Worm (Caenorhabditis elegans) whole organism, early embryonic: Measurements from ENCODE around the gene marc-1.

Source experiments
- B0310.2 ChIP-seq: sonication (generic microtip); optimal IDR thresholded peaks from 2 replicates; lab custom pipeline; 2016; ENCODE audit warnings: mild to moderate bottlenecking, missing genetic modification characterization, missing compliant biosample characterization
- F13C5.2 ChIP-seq: sonication (generic microtip); optimal IDR thresholded peaks from 2 replicates; lab custom pipeline; 2017; ENCODE audit warnings: mild to moderate bottlenecking, missing genetic modification characterization, inconsistent platforms, missing compliant biosample characterization
- aly-1 ChIP-seq: sonication (generic microtip); optimal IDR thresholded peaks from 2 replicates; lab custom pipeline; 2016; ENCODE audit warnings: missing genetic modification characterization, missing compliant biosample characterization
- ama-1 ChIP-seq: fragments of 150-350 bp; optimal IDR thresholded peaks from 2 replicates; lab custom pipeline; 2014
- ceh-13 ChIP-seq: fragments of 200-800 bp; sonication (Bioruptor generic); optimal IDR thresholded peaks from 2 replicates; lab custom pipeline; 2018; ENCODE audit warnings: mild to moderate bottlenecking, missing genetic modification characterization, missing compliant biosample characterization
- ceh-36 ChIP-seq: sonication (generic microtip); optimal IDR thresholded peaks from 2 replicates; lab custom pipeline; 2016; ENCODE audit warnings: missing genetic modification characterization, inconsistent platforms, missing compliant biosample characterization
- ets-7 ChIP-seq: sonication (generic microtip); optimal IDR thresholded peaks from 2 replicates; lab custom pipeline; 2016; ENCODE audit warnings: missing genotype, missing genetic modification characterization, missing compliant biosample characterization
- flt-1 ChIP-seq: fragments of 200-800 bp; sonication (Bioruptor generic); IDR thresholded peaks from 2 replicates; pipeline ENCODE4 v1.3.6; 2022; ENCODE audit warnings: missing genetic modification characterization, missing compliant biosample characterization
- hmbx-1 ChIP-seq: sonication (generic microtip); optimal IDR thresholded peaks from 2 replicates; lab custom pipeline; 2016; ENCODE audit warnings: mild to moderate bottlenecking, missing genetic modification characterization, missing compliant biosample characterization
- hmg-4 ChIP-seq: fragments of 200-800 bp; sonication (Bioruptor generic); optimal IDR thresholded peaks from 2 replicates; lab custom pipeline; 2018; ENCODE audit warnings: mild to moderate bottlenecking, missing genetic modification characterization, missing compliant biosample characterization
- hnd-1 ChIP-seq: sonication (generic microtip); optimal IDR thresholded peaks from 2 replicates; lab custom pipeline; 2016; ENCODE audit warnings: missing genetic modification characterization, missing compliant biosample characterization
- pes-1 ChIP-seq: fragments of 200-800 bp; sonication (Bioruptor generic); IDR thresholded peaks from 2 replicates; pipeline ENCODE4 v1.3.6; 2022; ENCODE audit warnings: missing genetic modification reagents, missing genetic modification characterization, missing compliant biosample characterization
- scrt-1 ChIP-seq: fragments of 200-800 bp; sonication (Bioruptor generic); IDR thresholded peaks from 2 replicates; pipeline ENCODE4 v1.3.6; 2022; ENCODE audit warnings: missing genetic modification characterization, missing compliant biosample characterization
- sea-1 ChIP-seq: fragments of 200-800 bp; sonication (Bioruptor generic); conservative IDR thresholded peaks from 2 replicates; pipeline ENCODE4 v1.3.6; 2022; ENCODE audit warnings: missing genetic modification characterization, missing compliant biosample characterization
- tbx-11 ChIP-seq: fragments of 200-800 bp; sonication (Bioruptor generic); IDR thresholded peaks from 2 replicates; pipeline ENCODE4 v1.3.6; 2022; ENCODE audit warnings: missing genetic modification characterization, missing compliant biosample characterization
- tbx-37 ChIP-seq: fragments of 200-800 bp; sonication (Bioruptor generic); conservative IDR thresholded peaks from 2 replicates; pipeline ENCODE4 v1.3.6; 2022; ENCODE audit warnings: missing genetic modification reagents, missing genetic modification characterization, missing compliant biosample characterization
- tra-4 ChIP-seq: sonication (generic microtip); optimal IDR thresholded peaks from 2 replicates; lab custom pipeline; 2017; ENCODE audit warnings: missing genetic modification characterization, missing compliant biosample characterization

marc-1 gene

DNA sequence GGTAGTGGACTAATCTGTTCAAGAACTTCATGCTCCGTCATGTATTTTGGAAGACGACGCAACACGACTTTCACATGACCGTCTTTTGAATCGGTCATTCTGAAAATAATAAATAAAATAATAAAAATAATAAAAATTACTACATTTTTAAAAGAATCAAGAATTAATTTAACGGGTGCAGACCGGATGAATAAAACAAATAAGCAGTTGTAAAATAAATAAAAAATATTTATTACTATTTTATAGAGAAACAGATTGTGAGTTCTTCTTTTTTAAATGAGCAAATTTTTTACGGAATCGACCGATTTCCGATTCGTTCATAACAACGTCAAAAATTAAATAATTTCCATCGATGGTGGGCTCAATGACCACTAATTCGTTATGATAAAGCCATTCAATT is 38.1 kb downstream of the marc-1 start, which contains the start of gene smg-4:
TSS of gene smg-4 (minus strand) at position 101 of the 400 bp plus-strand sequence.
- TF ChIP-seq hnd-1 (no peak), F13C5.2 (tag; lab: Kevin White, UChicago) (no peak), flt-1 (GFP tag; lab: Robert Waterston, UW) (no peak), scrt-1 (GFP tag; lab: Robert Waterston, UW) (no peak), B0310.2 (tag; lab: Kevin White, UChicago) (no peak), aly-1 (tag; lab: Kevin White, UChicago) (no peak), pes-1 (GFP tag; lab: Robert Waterston, UW) (no peak), ceh-36 (tag; lab: Kevin White, UChicago) (no peak), ets-7 (tag; lab: Kevin White, UChicago) (no peak), hmg-4 (GFP tag; lab: Kevin White, UChicago) (no peak), sea-1 (no peak), tbx-37 (no peak), tra-4 (no peak)

ce11 chrV:9779418-9779817 is 39.9 kb downstream of the marc-1 start, which contains the start of gene F46B6.4:
F46B6.4 (minus strand) TSS chrV:9779518.
- TF ChIP-seq aly-1 (tag; lab: Kevin White, UChicago): no peak
- no peak for TF ChIP-seq tbx-11 (GFP tag; lab: Robert Waterston, UW)
- no peak for TF ChIP-seq hmbx-1 (tag; lab: Kevin White, UChicago)
- no peak for TF ChIP-seq scrt-1 (GFP tag; lab: Robert Waterston, UW)
- TF ChIP-seq hmg-4 (GFP tag; lab: Kevin White, UChicago): no peak
- no peak for TF ChIP-seq ama-1 (lab: Kevin White, UChicago)
- TF ChIP-seq hnd-1: no peak
- TF ChIP-seq F13C5.2 (tag; lab: Kevin White, UChicago): no peak
- TF ChIP-seq ceh-36 (tag; lab: Kevin White, UChicago): no peak
- TF ChIP-seq flt-1 (GFP tag; lab: Robert Waterston, UW): no peak
- TF ChIP-seq ceh-13 (GFP tag; lab: Kevin White, UChicago): no peak
- TF ChIP-seq tra-4: no peak
- no peak for TF ChIP-seq ets-7 (tag; lab: Kevin White, UChicago)
- TF ChIP-seq pes-1 (GFP tag; lab: Robert Waterston, UW): no peak
- no peak for TF ChIP-seq B0310.2 (tag; lab: Kevin White, UChicago)
- no peak for TF ChIP-seq tbx-37
- no peak for TF ChIP-seq sea-1

- TF ChIP-seq scrt-1 (GFP tag; lab: Robert Waterston, UW) (no peak), ceh-36 (tag; lab: Kevin White, UChicago) (no peak), hmg-4 (GFP tag; lab: Kevin White, UChicago) (no peak), aly-1 (tag; lab: Kevin White, UChicago) (no peak), ceh-13 (GFP tag; lab: Kevin White, UChicago) (no peak), tbx-37 (no peak), pes-1 (GFP tag; lab: Robert Waterston, UW) (no peak), sea-1 (no peak), B0310.2 (tag; lab: Kevin White, UChicago) (no peak), hmbx-1 (tag; lab: Kevin White, UChicago) (no peak), tra-4 (no peak), hnd-1 (no peak), flt-1 (GFP tag; lab: Robert Waterston, UW) (no peak), ets-7 (tag; lab: Kevin White, UChicago) (no peak), ama-1 (lab: Kevin White, UChicago) (no peak), F13C5.2 (tag; lab: Kevin White, UChicago) (no peak)
Observed at ce11 chrV:9782045-9782444, 42.5 kb downstream of the marc-1 start.

ce11 chrV:9782969-9783368 is 43.5 kb downstream of the marc-1 start, which contains the start of gene F46B6.5:
F46B6.5 (minus strand) TSS chrV:9783069.
- TF ChIP-seq scrt-1 (GFP tag; lab: Robert Waterston, UW): no peak
- no peak for TF ChIP-seq tbx-37
- no peak for TF ChIP-seq tra-4
- no peak for TF ChIP-seq ets-7 (tag; lab: Kevin White, UChicago)
- TF ChIP-seq aly-1 (tag; lab: Kevin White, UChicago): no peak
- TF ChIP-seq hnd-1: no peak
- TF ChIP-seq hmg-4 (GFP tag; lab: Kevin White, UChicago): no peak
- TF ChIP-seq hmbx-1 (tag; lab: Kevin White, UChicago): no peak
- no peak for TF ChIP-seq pes-1 (GFP tag; lab: Robert Waterston, UW)
- no peak for TF ChIP-seq F13C5.2 (tag; lab: Kevin White, UChicago)
- TF ChIP-seq ceh-13 (GFP tag; lab: Kevin White, UChicago): no peak
- no peak for TF ChIP-seq flt-1 (GFP tag; lab: Robert Waterston, UW)
- no peak for TF ChIP-seq B0310.2 (tag; lab: Kevin White, UChicago)
- TF ChIP-seq ama-1 (lab: Kevin White, UChicago): no peak
- no peak for TF ChIP-seq tbx-11 (GFP tag; lab: Robert Waterston, UW)
- no peak for TF ChIP-seq sea-1

DNA sequence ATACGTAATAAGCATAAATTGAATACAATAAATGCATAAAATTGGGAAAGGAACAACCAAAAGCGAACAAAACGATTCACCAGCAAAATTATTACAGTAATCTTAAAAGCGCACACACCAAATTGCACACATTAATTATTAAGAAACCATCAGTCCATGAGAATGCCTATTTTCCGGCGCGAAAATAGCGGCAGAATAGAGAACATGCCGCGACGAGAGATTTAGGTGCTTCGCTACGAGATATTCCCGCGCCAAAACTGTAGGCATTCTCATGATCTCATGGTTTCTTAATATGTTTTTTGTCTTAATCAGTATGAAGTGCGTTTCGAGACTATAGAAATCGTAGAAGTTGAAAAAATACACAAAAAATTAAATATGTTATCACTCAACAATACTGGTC is 44.7 kb downstream of the marc-1 start:
- no peak for TF ChIP-seq ceh-36 (tag; lab: Kevin White, UChicago)
- no peak for TF ChIP-seq pes-1 (GFP tag; lab: Robert Waterston, UW)
- no peak for TF ChIP-seq hmbx-1 (tag; lab: Kevin White, UChicago)
- no peak for TF ChIP-seq flt-1 (GFP tag; lab: Robert Waterston, UW)
- TF ChIP-seq ama-1 (lab: Kevin White, UChicago): no peak
- TF ChIP-seq aly-1 (tag; lab: Kevin White, UChicago): no peak
- no peak for TF ChIP-seq B0310.2 (tag; lab: Kevin White, UChicago)
- no peak for TF ChIP-seq tbx-37
- no peak for TF ChIP-seq F13C5.2 (tag; lab: Kevin White, UChicago)

DNA sequence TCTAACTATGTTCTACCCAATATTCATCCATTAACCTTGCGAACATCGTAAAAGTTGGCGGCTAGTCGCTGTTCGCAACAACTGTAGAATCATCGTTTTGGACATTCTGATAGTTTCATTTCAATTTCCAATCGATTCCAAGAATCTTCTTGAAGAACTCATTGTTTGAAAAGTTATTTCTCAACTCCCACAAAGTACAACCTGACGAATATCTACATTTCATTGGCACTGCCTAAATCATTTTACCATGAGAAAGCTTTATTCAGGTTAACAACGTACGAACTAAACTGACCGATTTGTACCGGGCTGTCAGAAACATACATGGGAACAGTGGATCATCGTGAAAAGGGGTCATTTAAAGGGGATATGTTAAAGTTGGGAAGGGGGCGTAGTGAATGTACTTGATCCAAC is 47.2 kb downstream of the marc-1 start, which contains the start of gene F46B6.6:
TSS of gene F46B6.6 (minus strand) at position 148 of the 411 bp plus-strand sequence.
- TF ChIP-seq ama-1 (lab: Kevin White, UChicago) (peak; percentile 44), flt-1 (GFP tag; lab: Robert Waterston, UW) (no peak)

DNA sequence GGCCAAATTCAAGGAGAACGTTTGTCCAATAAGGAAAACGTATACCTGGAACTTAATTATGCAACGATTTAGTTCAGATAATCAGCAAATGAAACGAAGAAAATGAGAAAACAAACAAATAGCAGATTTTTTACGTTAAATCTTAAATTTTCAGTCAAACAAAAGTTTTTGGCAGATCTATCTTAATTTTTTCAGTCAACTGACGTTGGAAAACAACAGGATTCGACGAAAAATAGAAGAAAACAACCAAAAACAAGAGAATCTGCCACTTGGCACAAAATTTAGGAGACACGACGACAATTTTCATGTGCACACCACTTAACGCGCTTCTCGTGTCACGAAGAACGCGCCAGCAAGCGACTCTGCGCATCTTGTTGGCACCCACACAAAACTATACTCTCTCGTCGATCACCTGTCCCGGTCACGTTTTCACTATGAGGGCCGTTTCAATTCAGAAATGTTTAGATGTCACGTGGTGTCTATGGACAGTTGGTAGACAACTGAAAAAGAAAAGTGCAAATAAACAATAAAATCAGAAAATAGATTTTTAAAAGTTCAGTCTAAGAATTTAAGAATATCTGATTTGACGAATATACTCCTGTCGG is 50.3 kb downstream of the marc-1 start, which contains the start of gene ztf-7:
TSS of gene ztf-7 (minus strand) at position 51 of the 605 bp plus-strand sequence.
- TF ChIP-seq tbx-11 (GFP tag; lab: Robert Waterston, UW) (no peak), F13C5.2 (tag; lab: Kevin White, UChicago) (peak; percentile 46)
